Fruit fly (Drosophila melanogaster): ENCODE measurements around the gene CG11617.

CG11617 gene

DNA sequence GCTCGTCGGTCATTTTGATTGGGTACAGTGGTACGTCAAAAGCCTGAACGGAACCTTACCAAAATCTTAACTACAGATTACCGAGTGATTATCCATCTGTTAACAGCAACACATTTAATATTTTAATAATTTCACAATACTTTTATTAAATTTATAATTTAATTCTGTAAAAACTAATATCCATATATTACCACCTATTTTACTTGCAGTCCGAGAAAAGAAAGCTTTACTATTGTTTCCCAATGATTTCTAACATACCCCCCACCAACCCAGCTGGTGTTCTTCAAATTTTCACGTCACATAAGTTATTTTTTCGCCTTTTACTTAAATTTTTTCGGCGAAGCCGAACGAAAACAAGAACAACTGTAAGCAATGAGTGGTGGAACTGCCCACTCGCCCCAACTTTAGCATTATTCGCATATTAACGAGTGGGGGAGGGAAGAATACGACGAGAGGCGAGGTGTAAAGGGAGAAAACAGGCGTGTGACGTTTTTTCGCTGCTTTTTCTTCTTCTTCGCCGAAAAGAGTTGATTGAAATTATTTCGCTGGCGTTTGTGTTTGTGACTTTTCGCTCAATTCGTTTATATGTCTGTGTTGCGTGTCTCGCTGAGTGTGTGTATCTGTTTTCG is 40.9 kb upstream of the CG11617 start (continued):
- no peak for TF ChIP-seq dsf (GFP tag; optimal IDR thresholded peaks at IDR 0.05; ENCODE audit: borderline replicate concordance)

dm6 chr2L:247432-247831 is 40.3 kb upstream of the CG11617 start:
- TF ChIP-seq psq (GFP tag; optimal IDR thresholded peaks at IDR 0.05), result no peak
- TF ChIP-seq Dif (GFP tag; optimal IDR thresholded peaks at IDR 0.05; ENCODE audit: partially characterized antibody), result peak; percentile 61
- no peak for TF ChIP-seq OdsH (GFP tag; optimal IDR thresholded peaks at IDR 0.05)
- TF ChIP-seq Hr83 (GFP tag; optimal IDR thresholded peaks at IDR 0.05; ENCODE audit: poor library complexity, severe bottlenecking), result no peak
- TF ChIP-seq CrebA (GFP tag; optimal IDR thresholded peaks at IDR 0.05; ENCODE audit: borderline replicate concordance), result no peak
- no peak for TF ChIP-seq Sp1 (GFP tag; optimal IDR thresholded peaks at IDR 0.05)
- TF ChIP-seq Abd-B (GFP tag; optimal IDR thresholded peaks at IDR 0.05), result no peak
- TF ChIP-seq Mio (GFP tag; optimal IDR thresholded peaks at IDR 0.05), result no peak
- TF ChIP-seq CG9705 (GFP tag; optimal IDR thresholded peaks at IDR 0.05), result no peak
- TF ChIP-seq usp (GFP tag; optimal IDR thresholded peaks at IDR 0.05), result no peak
- no peak for TF ChIP-seq Rel (GFP tag; optimal IDR thresholded peaks at IDR 0.05)
- TF ChIP-seq Rel (tag; optimal IDR thresholded peaks at IDR 0.05), result no peak
- TF ChIP-seq Vsx2 (GFP tag; optimal IDR thresholded peaks at IDR 0.05; ENCODE audit: partially characterized antibody), result no peak
- TF ChIP-seq fru (GFP tag; optimal IDR thresholded peaks at IDR 0.05), result no peak
- TF ChIP-seq brk (GFP tag; optimal IDR thresholded peaks at IDR 0.05), result no peak
- TF ChIP-seq tai (GFP tag; optimal IDR thresholded peaks at IDR 0.05), result no peak
- TF ChIP-seq dmrt93B (GFP tag; optimal IDR thresholded peaks at IDR 0.05), result no peak
- TF ChIP-seq Hnf4 (GFP tag; optimal IDR thresholded peaks at IDR 0.05), result no peak
- no peak for TF ChIP-seq woc (GFP tag; optimal IDR thresholded peaks at IDR 0.05)
- no peak for TF ChIP-seq lola (GFP tag; optimal IDR thresholded peaks at IDR 0.05)
- TF ChIP-seq dl (GFP tag; optimal IDR thresholded peaks at IDR 0.05; ENCODE audit: insufficient read depth in 1 of 2, partially characterized antibody in 2 of 2), result peak in 1 of 2 experiments; percentile 54
- TF ChIP-seq jim (GFP tag; optimal IDR thresholded peaks at IDR 0.05), result peak; percentile 53
- no peak for TF ChIP-seq rgr (GFP tag; optimal IDR thresholded peaks at IDR 0.05)
- no peak for TF ChIP-seq Jra (GFP tag; optimal IDR thresholded peaks at IDR 0.05)
- TF ChIP-seq dsf (GFP tag; optimal IDR thresholded peaks at IDR 0.05; ENCODE audit: borderline replicate concordance), result no peak
- no peak for TF ChIP-seq br (GFP tag; optimal IDR thresholded peaks at IDR 0.05)
- no peak for TF ChIP-seq GATAd (GFP tag; optimal IDR thresholded peaks at IDR 0.05)

- TF ChIP-seq Dif (GFP tag; optimal IDR thresholded peaks at IDR 0.05; ENCODE audit: partially characterized antibody) (peak; percentile 95), Hr83 (GFP tag; optimal IDR thresholded peaks at IDR 0.05; ENCODE audit: poor library complexity, severe bottlenecking) (peak; percentile 7), tai (GFP tag; optimal IDR thresholded peaks at IDR 0.05) (no peak), lola (GFP tag; optimal IDR thresholded peaks at IDR 0.05) (no peak), Myc (optimal IDR thresholded peaks at IDR 0.05) (no peak), dsf (GFP tag; optimal IDR thresholded peaks at IDR 0.05; ENCODE audit: borderline replicate concordance) (no peak), sage (GFP tag; optimal IDR thresholded peaks at IDR 0.05) (peak; percentile 29), h (GFP tag; optimal IDR thresholded peaks at IDR 0.05) (peak; percentile 21), Abd-B (GFP tag; optimal IDR thresholded peaks at IDR 0.05) (no peak), CG32264 (GFP tag; optimal IDR thresholded peaks at IDR 0.05) (peak; percentile 26), OdsH (GFP tag; optimal IDR thresholded peaks at IDR 0.05) (no peak), dl (GFP tag; optimal IDR thresholded peaks at IDR 0.05; ENCODE audit: insufficient read depth in 1 of 2, partially characterized antibody in 2 of 2) (peak; percentile 68 to 92), psq (GFP tag; optimal IDR thresholded peaks at IDR 0.05) (peak; percentile 99), sv (GFP tag; optimal IDR thresholded peaks at IDR 0.05) (no peak), Sp1 (GFP tag; optimal IDR thresholded peaks at IDR 0.05) (peak; percentile 60), foxo (GFP tag; optimal IDR thresholded peaks at IDR 0.05) (peak in 1 of 2 experiments; percentile 51), jim (GFP tag; optimal IDR thresholded peaks at IDR 0.05) (peak; percentile 61)
Measured at dm6 chr2L:246656-247340, 39.7 kb upstream of the CG11617 start.
